Worm (Caenorhabditis elegans) whole organism, L4 larva: ENCODE results near the gene F48E3.6.

Experiments
- D1046.2 ChIP-seq: fragments of 200-800 bp; sonication (Bioruptor generic); IDR thresholded peaks from 2 replicates; pipeline ENCODE4 v1.3.6; 2022; ENCODE audit warnings: missing genetic modification characterization, missing compliant biosample characterization
- F37D6.2 ChIP-seq: sonication (generic microtip); optimal IDR thresholded peaks from 2 replicates; lab custom pipeline; 2016; ENCODE audit warnings: mild to moderate bottlenecking, missing genetic modification characterization, missing compliant biosample characterization
- F44E2.7 ChIP-seq: fragments of 200-800 bp; sonication (Bioruptor generic); IDR thresholded peaks from 2 replicates; pipeline ENCODE4 v2.1.2; 2022; ENCODE audit warnings: missing genetic modification characterization, missing compliant biosample characterization
- F49E8.2 ChIP-seq: sonication (generic microtip); optimal IDR thresholded peaks from 2 replicates; lab custom pipeline; 2016; ENCODE audit warnings: missing compliant biosample characterization, mild to moderate bottlenecking, missing genetic modification characterization, borderline replicate concordance
- T20F7.1 ChIP-seq: fragments of 200-800 bp; sonication (Bioruptor generic); optimal IDR thresholded peaks from 2 replicates; lab custom pipeline; 2018; ENCODE audit warnings: mild to moderate bottlenecking, missing genetic modification characterization, missing compliant biosample characterization
- Y105C5A.15 ChIP-seq: fragments of 200-800 bp; sonication (Bioruptor generic); IDR thresholded peaks from 2 replicates; pipeline ENCODE4 v1.3.6; 2022; ENCODE audit warnings: missing genetic modification characterization, missing compliant biosample characterization
- arid-1 ChIP-seq: fragments of 200-800 bp; sonication (Bioruptor generic); conservative IDR thresholded peaks from 2 replicates; pipeline ENCODE4 v1.3.6; 2022; ENCODE audit warnings: missing genetic modification reagents, missing genetic modification characterization, missing compliant biosample characterization
- attf-4 ChIP-seq: sonication (generic microtip); optimal IDR thresholded peaks from 3 replicates; lab custom pipeline; 2017; ENCODE audit warnings: missing biosample characterization, missing genetic modification characterization
- ceh-20 ChIP-seq: fragments of 200-800 bp; sonication (Bioruptor generic); IDR thresholded peaks from 2 replicates; pipeline ENCODE4 v1.3.6; 2022; ENCODE audit warnings: missing genetic modification reagents, missing genetic modification characterization, missing compliant biosample characterization
- ceh-32 ChIP-seq: sonication (generic microtip); optimal IDR thresholded peaks from 2 replicates; lab custom pipeline; 2016; ENCODE audit warnings: mild to moderate bottlenecking, missing genetic modification characterization, missing compliant biosample characterization; ENCODE audit not compliant: poor library complexity
- ceh-44 ChIP-seq: fragments of 200-800 bp; sonication (Bioruptor generic); IDR thresholded peaks from 2 replicates; pipeline ENCODE4 v1.3.6; 2022; ENCODE audit warnings: missing genetic modification reagents, missing genetic modification characterization, missing compliant biosample characterization
- ceh-62 ChIP-seq: sonication (generic microtip); optimal IDR thresholded peaks from 2 replicates; lab custom pipeline; 2017; ENCODE audit warnings: missing biosample characterization, missing genetic modification characterization
- ceh-82 ChIP-seq: sonication (generic microtip); optimal IDR thresholded peaks from 2 replicates; lab custom pipeline; 2017; ENCODE audit warnings: missing biosample characterization, missing genetic modification characterization
- daf-12 ChIP-seq: fragments of 150-350 bp; optimal IDR thresholded peaks from 2 replicates; lab custom pipeline; 2014; ENCODE audit warnings: missing biosample characterization, missing genetic modification reagents, missing genetic modification characterization
- daf-16 ChIP-seq, 3 experiments: sonication (generic microtip); optimal IDR thresholded peaks; 2 replicates each; lab custom pipeline; 2016 to 2017; ENCODE audit warnings: missing genetic modification characterization in 3 of 3, missing genetic modification reagents in 3 of 3, mild to moderate bottlenecking in 2 of 3, missing compliant biosample characterization in 2 of 3, missing biosample characterization in 1 of 3, moderate library complexity in 1 of 3
- daf-19 ChIP-seq: fragments of 200-800 bp; sonication (Bioruptor generic); conservative IDR thresholded peaks from 2 replicates; pipeline ENCODE4 v1.3.6; 2022; ENCODE audit warnings: missing genetic modification characterization, missing compliant biosample characterization
- daf-8 ChIP-seq: fragments of 200-800 bp; sonication (Bioruptor generic); IDR thresholded peaks from 2 replicates; pipeline ENCODE4 v1.3.6; 2022; ENCODE audit warnings: missing genetic modification characterization, missing compliant biosample characterization
- dmd-6 ChIP-seq: fragments of 200-800 bp; sonication (Bioruptor generic); IDR thresholded peaks from 2 replicates; pipeline ENCODE4 v1.3.6; 2022; ENCODE audit warnings: missing genetic modification reagents, missing genetic modification characterization, missing compliant biosample characterization
- dmd-8 ChIP-seq: fragments of 200-800 bp; sonication (Bioruptor generic); IDR thresholded peaks from 2 replicates; pipeline ENCODE4 v1.3.6; 2022; ENCODE audit warnings: missing genetic modification characterization, missing compliant biosample characterization
- dmd-9 ChIP-seq: fragments of 200-800 bp; sonication (Bioruptor generic); IDR thresholded peaks from 2 replicates; pipeline ENCODE4 v1.3.6; 2022; ENCODE audit warnings: missing genetic modification reagents, missing genetic modification characterization, missing compliant biosample characterization
- dpl-1 ChIP-seq: fragments of 150-350 bp; optimal IDR thresholded peaks from 2 replicates; lab custom pipeline; 2014; ENCODE audit warnings: missing biosample characterization, missing genetic modification reagents, missing genetic modification characterization
- duxl-1 ChIP-seq: sonication (generic microtip); optimal IDR thresholded peaks from 2 replicates; lab custom pipeline; 2016; ENCODE audit warnings: mild to moderate bottlenecking, missing genetic modification characterization, moderate library complexity, missing compliant biosample characterization; ENCODE audit not compliant: poor library complexity
- dve-1 ChIP-seq: sonication (generic microtip); optimal IDR thresholded peaks from 2 replicates; lab custom pipeline; 2017; ENCODE audit warnings: antibody characterized with exemption, mild to moderate bottlenecking, missing genetic modification characterization, missing compliant biosample characterization; ENCODE audit not compliant: insufficient read depth
- egl-27 ChIP-seq: sonication (generic microtip); optimal IDR thresholded peaks from 3 replicates; lab custom pipeline; 2017; ENCODE audit warnings: missing biosample characterization, missing genetic modification reagents, missing genetic modification characterization
- egl-43 ChIP-seq: fragments of 200-800 bp; sonication (Bioruptor generic); IDR thresholded peaks from 2 replicates; pipeline ENCODE4 v1.3.6; 2022; ENCODE audit warnings: missing genetic modification reagents, missing genetic modification characterization, missing compliant biosample characterization
- fkh-10 ChIP-seq: fragments of 150-350 bp; optimal IDR thresholded peaks from 2 replicates; lab custom pipeline; 2014; ENCODE audit warnings: missing biosample characterization, missing genetic modification reagents, missing genetic modification characterization
- hlh-30 ChIP-seq: sonication (generic microtip); optimal IDR thresholded peaks from 2 replicates; lab custom pipeline; 2017; ENCODE audit warnings: antibody characterized with exemption, mild to moderate bottlenecking, missing genetic modification characterization, missing compliant biosample characterization; ENCODE audit not compliant: insufficient read depth
- hmg-1.1 ChIP-seq: fragments of 200-800 bp; sonication (Bioruptor generic); IDR thresholded peaks from 2 replicates; pipeline ENCODE4 v1.3.6; 2022; ENCODE audit warnings: missing genetic modification reagents, missing genetic modification characterization, missing compliant biosample characterization
- lim-7 ChIP-seq: fragments of 200-800 bp; sonication (Bioruptor generic); IDR thresholded peaks from 2 replicates; pipeline ENCODE4 v1.3.6; 2022; ENCODE audit warnings: missing genetic modification characterization, missing compliant biosample characterization
- lin-1 ChIP-seq: fragments of 200-800 bp; sonication (Bioruptor generic); IDR thresholded peaks from 2 replicates; pipeline ENCODE4 v1.3.6; 2022; ENCODE audit warnings: missing genetic modification reagents, missing genetic modification characterization, missing compliant biosample characterization
- lin-29 ChIP-seq: fragments of 200-800 bp; sonication (Bioruptor generic); IDR thresholded peaks from 2 replicates; pipeline ENCODE4 v1.3.6; 2022; ENCODE audit warnings: missing genetic modification reagents, missing genetic modification characterization, missing compliant biosample characterization
- lin-38 ChIP-seq: fragments of 200-800 bp; sonication (Bioruptor generic); IDR thresholded peaks from 2 replicates; pipeline ENCODE4 v1.3.6; 2022; ENCODE audit warnings: missing genetic modification reagents, missing genetic modification characterization, missing compliant biosample characterization
- lin-39 ChIP-seq: fragments of 150-350 bp; optimal IDR thresholded peaks from 2 replicates; lab custom pipeline; 2014; ENCODE audit warnings: missing biosample characterization, missing genetic modification reagents, missing genetic modification characterization
- mdl-1 ChIP-seq, 2 experiments: fragments of 150-350 bp in 1 of 2; sonication (generic microtip) in 1 of 2; optimal IDR thresholded peaks; 2 replicates each; lab custom pipeline; 2014 to 2017; ENCODE audit warnings: missing biosample characterization in 2 of 2, missing genetic modification characterization in 2 of 2
- mdt-29 ChIP-seq: fragments of 200-800 bp; sonication (Bioruptor generic); IDR thresholded peaks from 2 replicates; pipeline ENCODE4 v1.3.6; 2022; ENCODE audit warnings: missing genetic modification reagents, missing genetic modification characterization, missing compliant biosample characterization
- mep-1 ChIP-seq: fragments of 150-350 bp; sonication (generic microtip); optimal IDR thresholded peaks from 3 replicates; lab custom pipeline; 2014; ENCODE audit warnings: missing biosample characterization, missing genetic modification characterization
- mes-2 ChIP-seq: sonication (generic microtip); optimal IDR thresholded peaks from 2 replicates; lab custom pipeline; 2016; ENCODE audit warnings: missing genotype, mild to moderate bottlenecking, missing genetic modification characterization, missing compliant biosample characterization; ENCODE audit not compliant: poor library complexity, severe bottlenecking
- mxl-2 ChIP-seq: fragments of 200-800 bp; sonication (Bioruptor generic); conservative IDR thresholded peaks from 2 replicates; pipeline ENCODE4 v1.3.6; 2022; ENCODE audit warnings: missing genetic modification reagents, missing genetic modification characterization, missing compliant biosample characterization
- nhr-102 ChIP-seq: sonication (generic microtip); optimal IDR thresholded peaks from 2 replicates; lab custom pipeline; 2016; ENCODE audit warnings: mild to moderate bottlenecking, missing genetic modification characterization, moderate library complexity, missing compliant biosample characterization
- nhr-11 ChIP-seq: fragments of 150-350 bp; optimal IDR thresholded peaks from 2 replicates; lab custom pipeline; 2014; ENCODE audit warnings: missing biosample characterization, missing genetic modification characterization
- nhr-25 ChIP-seq: sonication (generic microtip); optimal IDR thresholded peaks from 2 replicates; lab custom pipeline; 2017; ENCODE audit warnings: missing genetic modification characterization, mild to moderate bottlenecking, missing compliant biosample characterization, antibody characterized with exemption, moderate library complexity, borderline replicate concordance; ENCODE audit not compliant: insufficient read depth
- nhr-41 ChIP-seq: fragments of 200-800 bp; sonication (Bioruptor generic); IDR thresholded peaks from 2 replicates; pipeline ENCODE4 v1.3.6; 2022; ENCODE audit warnings: missing genetic modification reagents, missing genetic modification characterization, missing compliant biosample characterization
- nhr-6 ChIP-seq: fragments of 150-350 bp; optimal IDR thresholded peaks from 2 replicates; lab custom pipeline; 2014; ENCODE audit warnings: missing biosample characterization, missing genetic modification characterization
- nhr-77 ChIP-seq: fragments of 150-350 bp; optimal IDR thresholded peaks from 2 replicates; lab custom pipeline; 2014; ENCODE audit warnings: missing biosample characterization, missing genetic modification characterization
- rbr-2 ChIP-seq: sonication (generic microtip); optimal IDR thresholded peaks from 2 replicates; lab custom pipeline; 2016; ENCODE audit warnings: missing genotype, missing genetic modification characterization, missing compliant biosample characterization
- spr-1 ChIP-seq: sonication (generic microtip); optimal IDR thresholded peaks from 2 replicates; lab custom pipeline; 2016; ENCODE audit warnings: mild to moderate bottlenecking, missing genetic modification characterization, missing compliant biosample characterization
- tag-97 ChIP-seq: fragments of 200-800 bp; sonication (Bioruptor generic); IDR thresholded peaks from 2 replicates; pipeline ENCODE4 v1.3.6; 2022; ENCODE audit warnings: missing genetic modification characterization, missing compliant biosample characterization
- unc-39 ChIP-seq: sonication (generic microtip); optimal IDR thresholded peaks from 2 replicates; lab custom pipeline; 2017; ENCODE audit warnings: missing biosample characterization, missing genetic modification characterization
- zag-1 ChIP-seq: fragments of 150-350 bp; optimal IDR thresholded peaks from 2 replicates; lab custom pipeline; 2014; ENCODE audit warnings: missing biosample characterization, missing genetic modification characterization
- zip-11 ChIP-seq: fragments of 200-800 bp; sonication (Bioruptor generic); IDR thresholded peaks from 2 replicates; pipeline ENCODE4 v1.3.6; 2022; ENCODE audit warnings: missing genetic modification characterization, missing compliant biosample characterization
- ztf-11 ChIP-seq: fragments of 150-350 bp; optimal IDR thresholded peaks from 2 replicates; lab custom pipeline; 2014; ENCODE audit warnings: missing biosample characterization, missing genetic modification characterization

F48E3.6 gene

ce11 chrX:7478476-7478875 is 24.2 kb downstream of the F48E3.6 start (continued):
- TF ChIP-seq dmd-8 (GFP tag; lab: Robert Waterston, UW) (no peak), lin-38 (GFP tag; lab: Robert Waterston, UW) (no peak), ceh-82 (tag; lab: Kevin White, UChicago) (no peak), daf-19 (no peak), lin-1 (no peak), lin-29 (GFP tag; lab: Robert Waterston, UW) (no peak), lin-39 (no peak), mes-2 (peak; percentile 56), ceh-62 (tag; lab: Kevin White, UChicago) (no peak), daf-16 (GFP tag; optimal IDR thresholded peaks at IDR 0.05; lab: Kevin White, UChicago) (peak in 1 of 2 experiments; percentile 1), daf-16 (tag; optimal IDR thresholded peaks at IDR 0.05; lab: Kevin White, UChicago) (peak; percentile 47), zip-11 (no peak), mdt-29 (GFP tag; lab: Robert Waterston, UW) (0 out of 2 replicates have a peak, but pooled peaks have one; percentile 16), nhr-6 (peak; percentile 40), T20F7.1 (GFP tag; lab: Kevin White, UChicago) (no peak), zag-1 (no peak), dmd-6 (GFP tag; lab: Robert Waterston, UW) (peak; percentile 37; the same call in 1 of the 2 replicates), F37D6.2 (tag; lab: Kevin White, UChicago) (no peak), dmd-9 (GFP tag; lab: Robert Waterston, UW) (no peak), duxl-1 (no peak), nhr-77 (tag; lab: Kevin White, UChicago) (no peak), nhr-25 (no peak), mep-1 (peak; percentile 58), ztf-11 (no peak), egl-43 (GFP tag; lab: Robert Waterston, UW) (no peak), lim-7 (GFP tag; lab: Robert Waterston, UW) (no peak), arid-1 (GFP tag; lab: Robert Waterston, UW) (no peak), D1046.2 (GFP tag; lab: Robert Waterston, UW) (no peak), spr-1 (tag; lab: Kevin White, UChicago) (no peak), egl-27 (tag; lab: Kevin White, UChicago) (no peak), unc-39 (tag; lab: Kevin White, UChicago) (no peak), ceh-44 (GFP tag; lab: Robert Waterston, UW) (peak; percentile 3; the same call in 1 of the 2 replicates), F44E2.7 (GFP tag; lab: Robert Waterston, UW) (no peak), ceh-32 (no peak), F49E8.2 (tag; lab: Kevin White, UChicago) (no peak), dpl-1 (GFP tag; lab: Kevin White, UChicago) (no peak), daf-8 (no peak), dve-1 (no peak), tag-97 (GFP tag; lab: Robert Waterston, UW) (no peak), rbr-2 (tag; lab: Kevin White, UChicago) (peak; percentile 58), mdl-1 (tag; optimal IDR thresholded peaks at IDR 0.05; lab: Kevin White, UChicago) (peak; percentile 2 to 75), nhr-11 (peak; percentile 43), attf-4 (tag; lab: Kevin White, UChicago) (no peak), mxl-2 (GFP tag; lab: Robert Waterston, UW) (no peak), hmg-1.1 (GFP tag; lab: Robert Waterston, UW) (peak; percentile 62), nhr-41 (no peak), nhr-102 (tag; lab: Kevin White, UChicago) (no peak), Y105C5A.15 (GFP tag; lab: Robert Waterston, UW) (no peak), daf-12 (no peak), hlh-30 (peak; percentile 88), ceh-20 (no peak), fkh-10 (GFP tag; lab: Kevin White, UChicago) (peak; percentile 26)
